Worm (Caenorhabditis elegans): ENCODE data around the gene mtm-3.

mtm-3 gene

ce11 chrIII:3832291-3832690 lies 32.0 kb upstream of the mtm-3 start, which contains the start of gene cyp-25A1:
cyp-25A1 (plus strand) TSS chrIII:3832591.
- TF ChIP-seq hlh-6 (tag; optimal IDR thresholded peaks at IDR 0.05): no peak

ce11 chrIII:3831798-3832197 lies 31.5 kb upstream of the mtm-3 start:
- TF ChIP-seq unc-55 (GFP tag; optimal IDR thresholded peaks at IDR 0.05) (no peak), hlh-30 (tag; optimal IDR thresholded peaks at IDR 0.05; ENCODE audit: insufficient read depth) (no peak), pag-3 (tag; optimal IDR thresholded peaks at IDR 0.05; ENCODE audit: borderline replicate concordance) (no peak), nhr-11 (tag; optimal IDR thresholded peaks at IDR 0.05) (no peak), ceh-19 (GFP tag; optimal IDR thresholded peaks at IDR 0.05) (no peak), dve-1 (tag; optimal IDR thresholded peaks at IDR 0.05) (no peak), ceh-34 (tag; optimal IDR thresholded peaks at IDR 0.05) (no peak), K09A11.1 (tag; optimal IDR thresholded peaks at IDR 0.05; ENCODE audit: insufficient read depth) (no peak), hlh-13 (GFP tag; optimal IDR thresholded peaks at IDR 0.05) (no peak), nfya-1 (tag; optimal IDR thresholded peaks at IDR 0.05) (no peak), elt-2 (tag; optimal IDR thresholded peaks at IDR 0.05) (no peak), unc-3 (GFP tag; conservative IDR thresholded peaks at IDR 0.05) (no peak), unc-3 (tag; optimal IDR thresholded peaks at IDR 0.05) (no peak), zip-5 (tag; optimal IDR thresholded peaks at IDR 0.05) (no peak), Y22D7AL.16 (tag; optimal IDR thresholded peaks at IDR 0.05) (no peak), C38D4.7 (GFP tag; optimal IDR thresholded peaks at IDR 0.05) (no peak), ceh-22 (tag; optimal IDR thresholded peaks at IDR 0.05) (no peak), F13H6.1 (tag; optimal IDR thresholded peaks at IDR 0.05) (no peak), ama-1 (optimal IDR thresholded peaks at IDR 0.05) (no peak)

- peak; percentile 33 for TF ChIP-seq ceh-48 (tag; optimal IDR thresholded peaks at IDR 0.05)
- TF ChIP-seq nfya-1 (tag; optimal IDR thresholded peaks at IDR 0.05): no peak
- TF ChIP-seq lin-11 (tag; optimal IDR thresholded peaks at IDR 0.05): no peak
Observed at ce11 chrIII:3831381-3831780, 31.1 kb upstream of the mtm-3 start, which contains the start of gene C36A4.10. C36A4.10 (minus strand) TSS chrIII:3831481.

ce11 chrIII:3829105-3829504 lies 28.8 kb upstream of the mtm-3 start, which contains the start of gene cnnm-5:
cnnm-5 (minus strand) TSS chrIII:3829205.
- no peak for TF ChIP-seq ceh-6 (GFP tag; optimal IDR thresholded peaks at IDR 0.05)
- TF ChIP-seq ceh-14 (tag; optimal IDR thresholded peaks at IDR 0.05): no peak
- no peak for TF ChIP-seq sdc-2 (tag; optimal IDR thresholded peaks at IDR 0.05)
- no peak for TF ChIP-seq dve-1 (tag; optimal IDR thresholded peaks at IDR 0.05)
- no peak for TF ChIP-seq syd-9 (tag; optimal IDR thresholded peaks at IDR 0.05)
- no peak for TF ChIP-seq ceh-2 (tag; optimal IDR thresholded peaks at IDR 0.05)
- no peak for TF ChIP-seq pat-9 (tag; optimal IDR thresholded peaks at IDR 0.05)

DNA sequence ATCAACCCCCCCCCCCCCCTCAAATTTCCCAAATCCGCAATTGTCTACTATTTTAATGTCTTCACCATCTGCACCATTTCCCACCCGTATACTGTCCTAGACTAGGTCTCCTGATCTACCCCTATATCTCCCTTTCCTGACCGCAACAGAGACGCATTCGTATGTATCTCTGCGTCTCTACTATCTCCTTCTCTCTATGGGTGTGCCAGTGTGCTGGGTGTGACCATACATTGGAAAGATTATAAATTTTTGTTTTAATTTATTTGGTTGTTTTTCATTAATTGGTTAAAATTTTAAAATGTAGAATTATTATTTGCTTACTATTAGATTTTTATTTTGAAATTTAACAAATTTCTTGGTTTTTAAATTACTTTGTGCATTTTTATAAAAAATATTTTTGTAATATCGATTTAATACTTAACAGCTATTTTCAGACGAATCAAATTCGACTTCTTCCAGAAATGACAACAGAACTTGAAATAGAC lies 21.7 kb upstream of the mtm-3 start, which contains the start of gene amx-1:
Gene amx-1, plus strand, starts transcription at position 435 of the 485 bp plus-strand sequence.
- TF ChIP-seq fkh-6 (tag; optimal IDR thresholded peaks at IDR 0.05) (no peak), hlh-15 (tag; optimal IDR thresholded peaks at IDR 0.05) (no peak), hlh-30 (tag; optimal IDR thresholded peaks at IDR 0.05; ENCODE audit: insufficient read depth) (peak; percentile 58), ceh-31 (tag; optimal IDR thresholded peaks at IDR 0.05) (peak; percentile 4)

- TF ChIP-seq T23F11.4 (GFP tag; optimal IDR thresholded peaks at IDR 0.05) (no peak), Y22D7AL.16 (tag; optimal IDR thresholded peaks at IDR 0.05) (no peak), nhr-232 (tag; optimal IDR thresholded peaks at IDR 0.05) (no peak), dmd-4 (tag; optimal IDR thresholded peaks at IDR 0.05; ENCODE audit: borderline replicate concordance) (no peak), unc-3 (GFP tag; conservative IDR thresholded peaks at IDR 0.05) (no peak), unc-3 (tag; optimal IDR thresholded peaks at IDR 0.05) (no peak), odd-2 (tag; optimal IDR thresholded peaks at IDR 0.05) (no peak), F13H6.1 (tag; optimal IDR thresholded peaks at IDR 0.05) (no peak), ceh-22 (tag; optimal IDR thresholded peaks at IDR 0.05) (no peak), pax-1 (tag; optimal IDR thresholded peaks at IDR 0.05) (no peak), sdc-2 (tag; optimal IDR thresholded peaks at IDR 0.05) (peak; percentile 67), fkh-10 (GFP tag; optimal IDR thresholded peaks at IDR 0.05) (no peak), unc-42 (tag; optimal IDR thresholded peaks at IDR 0.05) (peak; percentile 40), hlh-6 (tag; optimal IDR thresholded peaks at IDR 0.05) (no peak), hlh-13 (GFP tag; optimal IDR thresholded peaks at IDR 0.05) (no peak), pat-9 (tag; optimal IDR thresholded peaks at IDR 0.05) (no peak), C38D4.7 (GFP tag; optimal IDR thresholded peaks at IDR 0.05) (no peak), ceh-2 (tag; optimal IDR thresholded peaks at IDR 0.05) (peak; percentile 39), zip-5 (tag; optimal IDR thresholded peaks at IDR 0.05) (no peak), nfya-1 (tag; optimal IDR thresholded peaks at IDR 0.05) (peak; percentile 79), sox-4 (tag; optimal IDR thresholded peaks at IDR 0.05) (no peak), ceh-45 (GFP tag; IDR thresholded peaks at IDR 0.05) (no peak), pag-3 (tag; optimal IDR thresholded peaks at IDR 0.05; ENCODE audit: borderline replicate concordance) (no peak), tbx-7 (tag; optimal IDR thresholded peaks at IDR 0.05) (no peak)
Observed at ce11 chrIII:3820134-3820533, 19.9 kb upstream of the mtm-3 start.

Data from whole organism, late embryonic.